Worm (Caenorhabditis elegans) whole organism, mixed stage, embryonic: Measurements from ENCODE around the gene inx-18.

ENCODE experiments used
- elt-3 ChIP-seq: fragments of 150-350 bp; optimal IDR thresholded peaks from 2 replicates; lab custom pipeline; 2014; ENCODE audit warnings: missing biosample characterization, missing genetic modification characterization
- hlh-1 ChIP-seq: fragments of 150-350 bp; optimal IDR thresholded peaks from 2 replicates; lab custom pipeline; 2014; ENCODE audit warnings: missing biosample characterization, missing genetic modification reagents, missing genetic modification characterization
- mep-1 ChIP-seq: fragments of 150-350 bp; optimal IDR thresholded peaks from 2 replicates; lab custom pipeline; 2017; ENCODE audit warnings: missing biosample characterization, missing genetic modification reagents, missing genetic modification characterization, inconsistent platforms
- nhr-2 ChIP-seq: fragments of 150-350 bp; optimal IDR thresholded peaks from 2 replicates; lab custom pipeline; 2014; ENCODE audit warnings: missing biosample characterization, missing genetic modification characterization
- nhr-237 ChIP-seq: fragments of 150-350 bp; optimal IDR thresholded peaks from 2 replicates; lab custom pipeline; 2014; ENCODE audit warnings: missing biosample characterization, missing genetic modification characterization
- pha-4 ChIP-seq: fragments of 150-350 bp; optimal IDR thresholded peaks from 2 replicates; lab custom pipeline; 2018; ENCODE audit warnings: missing biosample characterization, missing genetic modification reagents, missing genetic modification characterization
- snpc-4 ChIP-seq: fragments of 150-350 bp; optimal IDR thresholded peaks from 2 replicates; lab custom pipeline; 2014; ENCODE audit warnings: missing biosample characterization, missing genetic modification characterization
- sptf-1 ChIP-seq: sonication (generic microtip); optimal IDR thresholded peaks from 2 replicates; lab custom pipeline; 2017; ENCODE audit warnings: mild to moderate bottlenecking, missing genetic modification characterization, moderate library complexity, missing compliant biosample characterization
- unc-62 ChIP-seq: fragments of 150-350 bp; optimal IDR thresholded peaks from 2 replicates; lab custom pipeline; 2014; ENCODE audit warnings: missing biosample characterization, missing genetic modification reagents, missing genetic modification characterization

- TF ChIP-seq sptf-1 (tag; lab: Kevin White, UChicago) (no peak), hlh-1 (tag; lab: Kevin White, UChicago) (no peak), pha-4 (no peak), unc-62 (GFP tag; lab: Kevin White, UChicago) (no peak), mep-1 (tag; lab: Kevin White, UChicago) (no peak), snpc-4 (tag; lab: Kevin White, UChicago) (no peak), nhr-2 (tag; lab: Kevin White, UChicago) (no peak), elt-3 (tag; lab: Kevin White, UChicago) (no peak), nhr-237 (tag; lab: Kevin White, UChicago) (no peak)
These were observed 33.0 kb downstream of the inx-18 start for ce11 chrIV:639167-639566.
